Worm (Caenorhabditis elegans): ENCODE measurements around the gene C14C11.1.

DNA sequence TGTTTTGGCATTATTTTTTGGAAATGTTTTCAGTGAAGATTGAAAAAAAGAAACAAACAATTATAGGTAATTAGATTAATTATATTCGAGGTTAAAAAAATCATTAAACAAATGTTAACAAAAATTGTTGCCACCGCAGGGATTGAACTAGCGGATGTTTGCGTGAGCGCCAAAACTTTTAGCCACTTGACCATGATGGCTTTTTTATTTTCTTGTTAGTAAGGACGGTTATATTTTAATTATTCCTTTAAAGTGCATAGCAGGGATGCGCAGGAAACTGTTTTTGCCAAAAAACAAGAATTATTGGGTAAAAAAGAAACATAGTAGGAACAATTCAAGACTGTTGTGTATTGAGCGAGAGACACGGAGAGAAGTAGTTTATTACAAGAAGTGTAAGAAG is 3.9 kb downstream of the C14C11.1 start:
- TF ChIP-seq swsn-7 (tag; optimal IDR thresholded peaks at IDR 0.05) = no peak
- TF ChIP-seq mdl-1 (tag; optimal IDR thresholded peaks at IDR 0.05) = no peak
- no peak for TF ChIP-seq egl-27 (tag; optimal IDR thresholded peaks at IDR 0.05)
- TF ChIP-seq ztf-11 (tag; optimal IDR thresholded peaks at IDR 0.05) = no peak

Measured in whole organism, L1 larva.